Worm (Caenorhabditis elegans) whole organism, L1 larva: Measurements from ENCODE around the gene F07F6.1.
A peak's percentile ranks its signal among the peaks of the same experiment; 100 is the strongest.

ENCODE experiments used
- C16A3.4 ChIP-seq: fragments of 150-350 bp; optimal IDR thresholded peaks from 2 replicates; lab custom pipeline; 2014; ENCODE audit warnings: missing biosample characterization, missing genetic modification characterization
- F16B12.6 ChIP-seq: fragments of 150-350 bp; optimal IDR thresholded peaks from 2 replicates; lab custom pipeline; 2014; ENCODE audit warnings: missing biosample characterization, missing genetic modification characterization
- aha-1 ChIP-seq: fragments of 150-350 bp; optimal IDR thresholded peaks from 2 replicates; lab custom pipeline; 2014; ENCODE audit warnings: missing biosample characterization, missing genetic modification characterization
- aly-2 ChIP-seq: fragments of 150-350 bp; optimal IDR thresholded peaks from 2 replicates; lab custom pipeline; 2014; ENCODE audit warnings: missing biosample characterization, missing genetic modification characterization
- ceh-63 ChIP-seq: fragments of 200-800 bp; sonication (Bioruptor generic); optimal IDR thresholded peaks from 2 replicates; lab custom pipeline; 2018; ENCODE audit warnings: mild to moderate bottlenecking, missing genetic modification characterization, missing compliant biosample characterization
- ceh-8 ChIP-seq: fragments of 200-800 bp; sonication (Bioruptor generic); optimal IDR thresholded peaks from 2 replicates; lab custom pipeline; 2018; ENCODE audit warnings: mild to moderate bottlenecking, missing genetic modification characterization, moderate library complexity, missing compliant biosample characterization
- ceh-82 ChIP-seq, 3 experiments: fragments of 150-350 bp in 1 of 3; sonication (generic microtip) in 2 of 3; optimal IDR thresholded peaks; 2 replicates each; lab custom pipeline; 2014 to 2017; ENCODE audit warnings: missing biosample characterization in 3 of 3, missing genetic modification characterization in 3 of 3
- ces-1 ChIP-seq: fragments of 150-350 bp; optimal IDR thresholded peaks from 2 replicates; lab custom pipeline; 2014; ENCODE audit warnings: missing biosample characterization, missing genetic modification reagents, missing genetic modification characterization
- dpl-1 ChIP-seq, 3 experiments: fragments of 150-350 bp in 2 of 3; sonication (generic microtip) in 1 of 3; optimal IDR thresholded peaks; 2 replicates each; lab custom pipeline; 2014 to 2017; ENCODE audit warnings: missing biosample characterization in 3 of 3, missing genetic modification characterization in 3 of 3, missing genetic modification reagents in 3 of 3
- dsc-1 ChIP-seq: sonication (generic microtip); optimal IDR thresholded peaks from 2 replicates; lab custom pipeline; 2016; ENCODE audit warnings: mild to moderate bottlenecking, missing genetic modification characterization, missing compliant biosample characterization
- efl-1 ChIP-seq, 4 experiments: fragments of 150-350 bp; optimal IDR thresholded peaks in 3 of 4; peaks in 1 of 4; 1 replicate in 1 of 4; 2 replicates in 3 of 4; lab custom pipeline; 2014; ENCODE audit warnings: missing biosample characterization in 2 of 4, missing genetic modification characterization in 2 of 4, missing genetic modification reagents in 2 of 4
- efl-3 ChIP-seq: fragments of 200-800 bp; sonication (Bioruptor generic); optimal IDR thresholded peaks from 2 replicates; lab custom pipeline; 2018; ENCODE audit warnings: mild to moderate bottlenecking, missing genetic modification characterization, missing compliant biosample characterization
- egl-13 ChIP-seq: sonication (generic microtip); optimal IDR thresholded peaks from 2 replicates; lab custom pipeline; 2016; ENCODE audit warnings: missing genotype, missing genetic modification reagents, missing genetic modification characterization, missing compliant biosample characterization
- elt-2 ChIP-seq: sonication (generic microtip); optimal IDR thresholded peaks from 2 replicates; lab custom pipeline; 2016; ENCODE audit warnings: missing genetic modification characterization, mild to moderate bottlenecking, inconsistent platforms, missing compliant biosample characterization, missing genetic modification reagents
- elt-3 ChIP-seq, 6 experiments: fragments of 150-350 bp in 1 of 6; sonication (generic microtip); optimal IDR thresholded peaks; 2 replicates each; lab custom pipeline; 2017 to 2018; ENCODE audit warnings: missing biosample characterization in 6 of 6, missing genetic modification characterization in 6 of 6, inconsistent platforms in 1 of 6
- fkh-10 ChIP-seq: sonication (generic microtip); optimal IDR thresholded peaks from 2 replicates; lab custom pipeline; 2017; ENCODE audit warnings: missing biosample characterization, missing genetic modification reagents, missing genetic modification characterization
- fos-1 ChIP-seq: fragments of 150-350 bp; optimal IDR thresholded peaks from 2 replicates; lab custom pipeline; 2014; ENCODE audit warnings: missing biosample characterization, missing genetic modification characterization
- hlh-4 ChIP-seq: sonication (generic microtip); optimal IDR thresholded peaks from 2 replicates; lab custom pipeline; 2016; ENCODE audit warnings: mild to moderate bottlenecking, missing genetic modification characterization, missing compliant biosample characterization
- isw-1 ChIP-seq: fragments of 200-800 bp; sonication (Bioruptor generic); IDR thresholded peaks from 2 replicates; pipeline ENCODE4 v1.3.6; 2022; ENCODE audit warnings: missing genetic modification characterization, missing compliant biosample characterization
- jun-1 ChIP-seq: fragments of 150-350 bp; optimal IDR thresholded peaks from 2 replicates; lab custom pipeline; 2014; ENCODE audit warnings: missing biosample characterization, missing genetic modification reagents, missing genetic modification characterization
- lin-13 ChIP-seq: fragments of 150-350 bp; optimal IDR thresholded peaks from 2 replicates; lab custom pipeline; 2014; ENCODE audit warnings: missing biosample characterization, missing genetic modification reagents, missing genetic modification characterization
- lin-14 ChIP-seq: fragments of 200-800 bp; sonication (Bioruptor generic); optimal IDR thresholded peaks from 2 replicates; lab custom pipeline; 2018; ENCODE audit warnings: mild to moderate bottlenecking, missing genetic modification characterization, moderate library complexity, missing compliant biosample characterization
- lin-15B ChIP-seq: fragments of 150-350 bp; sonication (generic microtip); optimal IDR thresholded peaks from 3 replicates; lab custom pipeline; 2014; ENCODE audit warnings: missing biosample characterization, missing genetic modification characterization
- lin-35 ChIP-seq, 2 experiments: fragments of 150-350 bp; optimal IDR thresholded peaks; 2 replicates each; lab custom pipeline; 2014; ENCODE audit warnings: missing biosample characterization in 2 of 2, missing genetic modification characterization in 2 of 2, missing genetic modification reagents in 2 of 2
- lir-3 ChIP-seq: sonication (generic microtip); optimal IDR thresholded peaks from 2 replicates; lab custom pipeline; 2016; ENCODE audit warnings: mild to moderate bottlenecking, missing genetic modification characterization, moderate library complexity, missing compliant biosample characterization; ENCODE audit not compliant: poor library complexity
- mab-9 ChIP-seq: fragments of 200-800 bp; sonication (Bioruptor generic); IDR thresholded peaks from 2 replicates; pipeline ENCODE4 v1.3.6; 2022; ENCODE audit warnings: missing genetic modification reagents, missing genetic modification characterization, missing compliant biosample characterization
- mdl-1 ChIP-seq, 2 experiments: fragments of 150-350 bp; optimal IDR thresholded peaks; 2 replicates each; lab custom pipeline; 2014 to 2017; ENCODE audit warnings: missing biosample characterization in 2 of 2, missing genetic modification characterization in 2 of 2, inconsistent platforms in 1 of 2
- nhr-19 ChIP-seq: fragments of 200-800 bp; sonication (Bioruptor generic); conservative IDR thresholded peaks from 2 replicates; pipeline ENCODE4 v1.3.6; 2022; ENCODE audit warnings: missing genetic modification characterization, missing compliant biosample characterization
- nhr-20 ChIP-seq: sonication (generic microtip); optimal IDR thresholded peaks from 2 replicates; lab custom pipeline; 2016; ENCODE audit warnings: mild to moderate bottlenecking, missing genetic modification characterization, missing compliant biosample characterization
- nhr-237 ChIP-seq: fragments of 150-350 bp; optimal IDR thresholded peaks from 2 replicates; lab custom pipeline; 2014; ENCODE audit warnings: missing biosample characterization, missing genetic modification characterization
- nhr-47 ChIP-seq: sonication (generic microtip); optimal IDR thresholded peaks from 2 replicates; lab custom pipeline; 2016; ENCODE audit warnings: mild to moderate bottlenecking, missing genetic modification characterization, moderate library complexity, missing compliant biosample characterization
- nhr-76 ChIP-seq: sonication (generic microtip); optimal IDR thresholded peaks from 2 replicates; lab custom pipeline; 2017; ENCODE audit warnings: missing biosample characterization, missing genetic modification characterization
- nhr-85 ChIP-seq: sonication (generic microtip); peaks from one replicate; lab custom pipeline; 2016; ENCODE audit warnings: missing genetic modification characterization, inconsistent platforms, missing compliant biosample characterization
- pqm-1 ChIP-seq: sonication (generic microtip); optimal IDR thresholded peaks from 3 replicates; lab custom pipeline; 2017; ENCODE audit warnings: missing biosample characterization, missing genetic modification characterization
- skn-1 ChIP-seq: fragments of 150-350 bp; optimal IDR thresholded peaks from 2 replicates; lab custom pipeline; 2014; ENCODE audit warnings: missing biosample characterization, missing genetic modification characterization
- sox-4 ChIP-seq: sonication (generic microtip); optimal IDR thresholded peaks from 2 replicates; lab custom pipeline; 2016; ENCODE audit warnings: missing genetic modification characterization, missing compliant biosample characterization
- sup-37 ChIP-seq: fragments of 200-800 bp; sonication (Bioruptor generic); optimal IDR thresholded peaks from 2 replicates; lab custom pipeline; 2018; ENCODE audit warnings: mild to moderate bottlenecking, missing genetic modification characterization, missing compliant biosample characterization
- tbx-2 ChIP-seq: sonication (generic microtip); optimal IDR thresholded peaks from 2 replicates; lab custom pipeline; 2016; ENCODE audit warnings: missing genetic modification characterization, missing compliant biosample characterization
- unc-86 ChIP-seq: sonication (generic microtip); optimal IDR thresholded peaks from 2 replicates; lab custom pipeline; 2016; ENCODE audit warnings: missing genetic modification characterization, missing compliant biosample characterization
- unc-98 ChIP-seq: fragments of 200-800 bp; sonication (Bioruptor generic); IDR thresholded peaks from 2 replicates; pipeline ENCODE4 v1.3.6; 2022; ENCODE audit warnings: missing genetic modification characterization, missing compliant biosample characterization
- vab-15 ChIP-seq: sonication (generic microtip); optimal IDR thresholded peaks from 2 replicates; lab custom pipeline; 2017; ENCODE audit warnings: missing genotype, mild to moderate bottlenecking, missing genetic modification characterization, missing compliant biosample characterization
- xbp-1 ChIP-seq: sonication (generic microtip); optimal IDR thresholded peaks from 2 replicates; lab custom pipeline; 2016; ENCODE audit warnings: missing genetic modification characterization, missing compliant biosample characterization
- zag-1 ChIP-seq: fragments of 150-350 bp; optimal IDR thresholded peaks from 2 replicates; lab custom pipeline; 2014; ENCODE audit warnings: missing biosample characterization, missing genetic modification characterization
- ztf-4 ChIP-seq: fragments of 150-350 bp; optimal IDR thresholded peaks from 2 replicates; lab custom pipeline; 2014; ENCODE audit warnings: missing biosample characterization, missing genetic modification characterization

Gene F07F6.1

ce11 chrII:5389831-5390323, 47.8 kb upstream of the F07F6.1 start, which contains the start of gene ndx-6 (continued):
- TF ChIP-seq elt-2 (tag; lab: Kevin White, UChicago) (peak; percentile 86), aha-1 (tag; lab: Kevin White, UChicago) (no peak), sox-4 (tag; lab: Kevin White, UChicago) (peak; percentile 32), ceh-63 (GFP tag; lab: Kevin White, UChicago) (no peak), nhr-47 (tag; lab: Kevin White, UChicago) (peak; percentile 90), C16A3.4 (tag; lab: Kevin White, UChicago) (peak; percentile 90), ces-1 (no peak), lin-14 (GFP tag; lab: Kevin White, UChicago) (peak; percentile 88), dpl-1 (GFP tag; optimal IDR thresholded peaks at IDR 0.05; lab: Kevin White, UChicago) (peak; percentile 99), nhr-85 (tag; lab: Kevin White, UChicago) (peak; percentile 93), pqm-1 (tag; lab: Kevin White, UChicago) (no peak), hlh-4 (tag; lab: Kevin White, UChicago) (no peak), ztf-4 (peak; percentile 76), F16B12.6 (tag; lab: Kevin White, UChicago) (peak; percentile 67), nhr-20 (peak; percentile 91), ceh-8 (no peak), elt-3 (tag; optimal IDR thresholded peaks at IDR 0.05; lab: Kevin White, UChicago) (peak in 2 of 6 experiments; percentile 73 to 87), aly-2 (peak; percentile 82), egl-13 (tag; lab: Kevin White, UChicago) (peak; percentile 64), tbx-2 (tag; lab: Kevin White, UChicago) (peak; percentile 83), xbp-1 (peak; percentile 88), nhr-76 (tag; lab: Kevin White, UChicago) (no peak), unc-98 (GFP tag; lab: Robert Waterston, UW) (no peak), unc-86 (peak; percentile 76), nhr-19 (peak; percentile 87), ceh-82 (tag; optimal IDR thresholded peaks at IDR 0.05; lab: Kevin White, UChicago) (peak; percentile 81 to 88 (median 84)), fos-1 (tag; lab: Kevin White, UChicago) (peak; percentile 76), mab-9 (GFP tag; lab: Robert Waterston, UW) (peak; percentile 39; the same call in 1 of the 2 replicates), lir-3 (tag; lab: Kevin White, UChicago) (peak; percentile 62), zag-1 (tag; lab: Kevin White, UChicago) (no peak), sup-37 (GFP tag; lab: Kevin White, UChicago) (no peak), isw-1 (GFP tag; lab: Robert Waterston, UW) (peak; percentile 74), skn-1 (tag; lab: Kevin White, UChicago) (peak; percentile 82), jun-1 (tag; lab: Kevin White, UChicago) (peak; percentile 80), lin-13 (peak; percentile 77), fkh-10 (GFP tag; lab: Kevin White, UChicago) (peak; percentile 46), mdl-1 (tag; optimal IDR thresholded peaks at IDR 0.05; lab: Kevin White, UChicago) (peak in 1 of 2 experiments; percentile 65), nhr-237 (no peak), dsc-1 (tag; lab: Kevin White, UChicago) (peak; percentile 88), lin-15B (tag; lab: Kevin White, UChicago) (peak; percentile 59), efl-3 (GFP tag; lab: Kevin White, UChicago) (no peak)

DNA sequence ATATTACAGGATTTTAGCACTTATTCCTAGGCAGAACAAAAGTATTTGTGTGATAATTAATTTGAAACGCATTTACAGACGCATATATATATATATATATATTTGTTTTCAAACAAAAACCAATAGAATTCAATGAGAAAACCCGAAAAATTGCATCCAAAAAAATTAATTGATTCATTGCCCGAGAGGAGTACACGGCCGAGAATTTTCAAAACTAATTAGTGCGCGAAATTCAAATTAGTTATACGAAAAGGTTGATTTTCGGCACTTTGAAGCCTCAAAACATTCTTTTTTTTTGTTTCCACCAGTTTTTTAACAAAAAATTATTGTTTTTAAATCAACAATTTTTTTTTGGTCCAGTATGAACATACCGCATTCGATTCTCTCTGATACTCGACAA, 46.2 kb upstream of the F07F6.1 start:
- TF ChIP-seq dpl-1 (GFP tag; optimal IDR thresholded peaks at IDR 0.05; lab: Kevin White, UChicago) (peak in 2 of 3 experiments; percentile 13 to 48), lin-35 (GFP tag; optimal IDR thresholded peaks at IDR 0.05; lab: Kevin White, UChicago) (peak in 1 of 2 experiments; percentile 3), efl-1 (optimal IDR thresholded peaks at IDR 0.05; lab: Kevin White, UChicago) (peak; percentile 28 to 45), efl-1 (GFP tag; optimal IDR thresholded peaks at IDR 0.05 in 1 of 2; lab: Kevin White, UChicago) (peak; percentile 46 to 89), C16A3.4 (tag; lab: Kevin White, UChicago) (no peak), vab-15 (no peak)
- TF ChIP-seq, all 84 proteins: peak for 3
